Fruit fly (Drosophila melanogaster) whole organism, embryonic: ENCODE measurements around the gene Gss1.

Experiments
- BEAF-32 ChIP-seq: fragments of 200-800 bp; sonication (Bioruptor generic); optimal IDR thresholded peaks from 3 replicates; lab custom pipeline; 2017; ENCODE audit warnings: missing biosample characterization, missing genetic modification characterization, mild to moderate bottlenecking, moderate library complexity, missing genetic modification reagents
- CG10321 ChIP-seq: fragments of 200-800 bp; sonication (Bioruptor generic); IDR thresholded peaks from 2 replicates; pipeline ENCODE4 v1.3.6; 2022; ENCODE audit warnings: missing biosample characterization, missing genetic modification characterization
- CG10654 ChIP-seq: fragments of 200-800 bp; sonication (Bioruptor generic); optimal IDR thresholded peaks from 2 replicates; lab custom pipeline; 2016; ENCODE audit warnings: missing biosample characterization, missing genetic modification characterization
- CG12391 ChIP-seq: fragments of 200-800 bp; sonication (Bioruptor generic); optimal IDR thresholded peaks from 3 replicates; lab custom pipeline; 2018; ENCODE audit warnings: missing biosample characterization, mild to moderate bottlenecking, missing genetic modification characterization, moderate library complexity
- CG13624 ChIP-seq: fragments of 200-800 bp; sonication (Bioruptor generic); optimal IDR thresholded peaks from 2 replicates; lab custom pipeline; 2016; ENCODE audit warnings: missing biosample characterization, missing genetic modification characterization
- CG17912 ChIP-seq: fragments of 200-800 bp; sonication (Bioruptor generic); optimal IDR thresholded peaks from 2 replicates; lab custom pipeline; 2018; ENCODE audit warnings: missing biosample characterization, mild to moderate bottlenecking, missing genetic modification characterization
- CG18011 ChIP-seq: fragments of 200-800 bp; sonication (Bioruptor generic); optimal IDR thresholded peaks from 2 replicates; lab custom pipeline; 2017; ENCODE audit warnings: missing biosample characterization, missing genetic modification characterization, mild to moderate bottlenecking, moderate library complexity, missing genotype
- CG18619 ChIP-seq: fragments of 200-800 bp; sonication (Bioruptor generic); optimal IDR thresholded peaks from 3 replicates; lab custom pipeline; 2017; ENCODE audit warnings: missing biosample characterization, mild to moderate bottlenecking, missing genetic modification characterization
- CG2129 ChIP-seq: fragments of 200-800 bp; sonication (Bioruptor generic); IDR thresholded peaks from 2 replicates; pipeline ENCODE4 v1.3.6; 2022; ENCODE audit warnings: missing biosample characterization, missing genetic modification characterization; ENCODE audit not compliant: partially characterized antibody
- CG32767 ChIP-seq: fragments of 200-800 bp; sonication (Bioruptor generic); IDR thresholded peaks from 2 replicates; pipeline ENCODE4 v1.3.6; 2022; ENCODE audit warnings: missing biosample characterization, missing genetic modification characterization
- CG4328 ChIP-seq: fragments of 200-800 bp; sonication (Bioruptor generic); optimal IDR thresholded peaks from 3 replicates; lab custom pipeline; 2017; ENCODE audit warnings: missing biosample characterization, missing genetic modification reagents, missing genetic modification characterization
- CG4730 ChIP-seq: fragments of 200-800 bp; sonication (Bioruptor generic); IDR thresholded peaks from 2 replicates; pipeline ENCODE4 v1.3.6; 2022; ENCODE audit warnings: missing biosample characterization, missing genetic modification characterization
- CG7357 ChIP-seq: fragments of 200-800 bp; sonication (Bioruptor generic); IDR thresholded peaks from 3 replicates; pipeline ENCODE4 v1.3.6; 2022; ENCODE audit warnings: missing biosample characterization, missing genetic modification characterization
- CG7745 ChIP-seq: fragments of 200-800 bp; sonication (Bioruptor generic); optimal IDR thresholded peaks from 2 replicates; lab custom pipeline; 2018; ENCODE audit warnings: missing biosample characterization, mild to moderate bottlenecking, missing genetic modification characterization, moderate library complexity
- CG8359 ChIP-seq: fragments of 200-800 bp; sonication (Bioruptor generic); optimal IDR thresholded peaks from 2 replicates; lab custom pipeline; 2017; ENCODE audit warnings: missing biosample characterization, mild to moderate bottlenecking, missing genetic modification characterization, borderline replicate concordance
- CG8478 ChIP-seq: fragments of >200 bp; optimal IDR thresholded peaks from 2 replicates; lab custom pipeline; 2018
- CG8765 ChIP-seq: fragments of 200-800 bp; sonication (Bioruptor generic); IDR thresholded peaks from 2 replicates; pipeline ENCODE4 v1.3.6; 2022; ENCODE audit warnings: missing biosample characterization, missing genetic modification characterization
- CG8944 ChIP-seq: fragments of 200-800 bp; sonication (Bioruptor generic); optimal IDR thresholded peaks from 3 replicates; lab custom pipeline; 2016; ENCODE audit warnings: missing biosample characterization, missing genetic modification characterization
- CG9876 ChIP-seq: fragments of 200-800 bp; sonication (Bioruptor generic); optimal IDR thresholded peaks from 2 replicates; lab custom pipeline; 2016; ENCODE audit warnings: missing biosample characterization, missing genetic modification characterization
- D19B ChIP-seq: fragments of 200-800 bp; sonication (Bioruptor generic); optimal IDR thresholded peaks from 2 replicates; lab custom pipeline; 2017; ENCODE audit warnings: missing biosample characterization, mild to moderate bottlenecking, missing genetic modification characterization
- Dbx ChIP-seq: fragments of 200-800 bp; sonication (Bioruptor generic); IDR thresholded peaks from 3 replicates; pipeline ENCODE4 v1.3.6; 2022; ENCODE audit warnings: missing biosample characterization, missing genetic modification characterization
- Dek ChIP-seq: fragments of 200-800 bp; sonication (Bioruptor generic); optimal IDR thresholded peaks from 3 replicates; lab custom pipeline; 2019; ENCODE audit warnings: missing biosample characterization, mild to moderate bottlenecking, missing genetic modification characterization, moderate library complexity
- Doc3 ChIP-seq: fragments of 200-800 bp; sonication (Bioruptor generic); IDR thresholded peaks from 3 replicates; pipeline ENCODE4 v1.3.6; 2022; ENCODE audit warnings: missing biosample characterization, missing genetic modification characterization; ENCODE audit not compliant: partially characterized antibody
- Fer1 ChIP-seq: fragments of 200-800 bp; sonication (Bioruptor generic); optimal IDR thresholded peaks from 2 replicates; lab custom pipeline; 2017; ENCODE audit warnings: missing biosample characterization, mild to moderate bottlenecking, missing genetic modification characterization
- Gug ChIP-seq: fragments of 200-800 bp; sonication (Bioruptor generic); IDR thresholded peaks from 4 replicates; pipeline ENCODE4 v1.3.6; 2022; ENCODE audit warnings: missing biosample characterization, missing genetic modification characterization
- HLH54F ChIP-seq: fragments of 200-800 bp; sonication (Bioruptor generic); optimal IDR thresholded peaks from 3 replicates; lab custom pipeline; 2016; ENCODE audit warnings: missing biosample characterization, missing genetic modification characterization
- HLHmδ ChIP-seq: fragments of 200-800 bp; sonication (Bioruptor generic); optimal IDR thresholded peaks from 2 replicates; lab custom pipeline; 2018; ENCODE audit warnings: missing biosample characterization, mild to moderate bottlenecking, missing genetic modification characterization, moderate library complexity
- Hr3 ChIP-seq: fragments of 200-800 bp; sonication (Bioruptor generic); optimal IDR thresholded peaks from 3 replicates; lab custom pipeline; 2016; ENCODE audit warnings: missing biosample characterization, missing genetic modification characterization
- Hr39 ChIP-seq: fragments of >200 bp; optimal IDR thresholded peaks from 2 replicates; lab custom pipeline; 2017
- Hsf ChIP-seq: fragments of 200-800 bp; sonication (Bioruptor generic); optimal IDR thresholded peaks from 3 replicates; lab custom pipeline; 2016; ENCODE audit warnings: missing biosample characterization, missing genetic modification characterization
- MESR4 ChIP-seq: fragments of 200-800 bp; sonication (Bioruptor generic); optimal IDR thresholded peaks from 2 replicates; lab custom pipeline; 2018; ENCODE audit warnings: missing biosample characterization, mild to moderate bottlenecking, missing genetic modification characterization, moderate library complexity
- Ravus ChIP-seq: fragments of 200-800 bp; sonication (Bioruptor generic); IDR thresholded peaks from 2 replicates; pipeline ENCODE4 v1.3.6; 2022; ENCODE audit warnings: missing biosample characterization, missing genetic modification characterization
- Ssrp ChIP-seq: fragments of 200-800 bp; sonication (Bioruptor generic); optimal IDR thresholded peaks from 2 replicates; lab custom pipeline; 2018; ENCODE audit warnings: missing biosample characterization, mild to moderate bottlenecking, missing genetic modification characterization, moderate library complexity
- ab ChIP-seq: fragments of 200-800 bp; sonication (Bioruptor generic); optimal IDR thresholded peaks from 2 replicates; lab custom pipeline; 2016; ENCODE audit warnings: missing biosample characterization, missing genetic modification characterization
- abd-A ChIP-seq: fragments of 200-800 bp; sonication (Bioruptor generic); optimal IDR thresholded peaks from 3 replicates; lab custom pipeline; 2019; ENCODE audit warnings: missing biosample characterization, mild to moderate bottlenecking, missing genetic modification characterization, moderate library complexity
- ato ChIP-seq: fragments of 200-800 bp; sonication (Bioruptor generic); IDR thresholded peaks from 2 replicates; pipeline ENCODE4 v1.3.6; 2022; ENCODE audit warnings: missing biosample characterization, missing genetic modification characterization; ENCODE audit not compliant: partially characterized antibody
- emc ChIP-seq: fragments of 200-800 bp; sonication (Bioruptor generic); optimal IDR thresholded peaks from 2 replicates; lab custom pipeline; 2016; ENCODE audit warnings: missing biosample characterization, missing genetic modification characterization
- ewg ChIP-seq: fragments of 200-800 bp; sonication (Bioruptor generic); optimal IDR thresholded peaks from 3 replicates; lab custom pipeline; 2017; ENCODE audit warnings: mild to moderate bottlenecking, missing biosample characterization, missing genetic modification reagents, missing genetic modification characterization
- gcm2 ChIP-seq: fragments of 200-800 bp; sonication (Bioruptor generic); optimal IDR thresholded peaks from 2 replicates; lab custom pipeline; 2016; ENCODE audit warnings: missing biosample characterization, missing genetic modification characterization
- grau ChIP-seq: fragments of 200-800 bp; optimal IDR thresholded peaks from 3 replicates; lab custom pipeline; 2019; ENCODE audit warnings: missing biosample characterization, mild to moderate bottlenecking, missing genetic modification characterization, moderate library complexity
- klu ChIP-seq: fragments of 200-800 bp; sonication (Bioruptor generic); IDR thresholded peaks from 2 replicates; pipeline ENCODE4 v1.3.6; 2022; ENCODE audit warnings: missing biosample characterization, missing genetic modification characterization
- kni ChIP-seq: fragments of 200-800 bp; sonication (Bioruptor generic); optimal IDR thresholded peaks from 3 replicates; lab custom pipeline; 2017; ENCODE audit warnings: mild to moderate bottlenecking, missing biosample characterization, missing genetic modification reagents, missing genetic modification characterization
- mirr ChIP-seq: fragments of 200-800 bp; sonication (Bioruptor generic); optimal IDR thresholded peaks from 3 replicates; lab custom pipeline; 2018; ENCODE audit warnings: missing biosample characterization, mild to moderate bottlenecking, missing genetic modification characterization
- nau ChIP-seq: fragments of 200-800 bp; sonication (Bioruptor generic); optimal IDR thresholded peaks from 3 replicates; lab custom pipeline; 2017; ENCODE audit warnings: missing biosample characterization, mild to moderate bottlenecking, missing genetic modification characterization, missing genetic modification reagents
- oc ChIP-seq: fragments of 200-800 bp; sonication (Bioruptor generic); optimal IDR thresholded peaks from 2 replicates; lab custom pipeline; 2018; ENCODE audit warnings: missing biosample characterization, mild to moderate bottlenecking, missing genetic modification characterization, moderate library complexity
- odd ChIP-seq: fragments of 200-800 bp; sonication (Bioruptor generic); optimal IDR thresholded peaks from 2 replicates; lab custom pipeline; 2017; ENCODE audit warnings: missing biosample characterization, mild to moderate bottlenecking, missing genetic modification characterization
- peb ChIP-seq: fragments of 200-800 bp; sonication (Bioruptor generic); IDR thresholded peaks from 2 replicates; pipeline ENCODE4 v1.3.6; 2022; ENCODE audit warnings: missing biosample characterization, missing genetic modification characterization
- ranshi ChIP-seq: fragments of 200-800 bp; sonication (Bioruptor generic); IDR thresholded peaks from 2 replicates; pipeline ENCODE4 v1.3.6; 2022; ENCODE audit warnings: missing biosample characterization, missing genetic modification characterization
- sc ChIP-seq, 3 experiments: fragments of >200 bp in 2 of 3; fragments of 200-800 bp in 1 of 3; sonication (Bioruptor generic) in 1 of 3; optimal IDR thresholded peaks; 2 replicates in 2 of 3; 3 replicates in 1 of 3; lab custom pipeline; 2017; ENCODE audit warnings: mild to moderate bottlenecking in 1 of 3, missing biosample characterization in 1 of 3, missing genetic modification characterization in 1 of 3, missing genetic modification reagents in 1 of 3
- schlank ChIP-seq: fragments of 200-800 bp; sonication (Bioruptor generic); optimal IDR thresholded peaks from 2 replicates; lab custom pipeline; 2018; ENCODE audit warnings: missing biosample characterization, mild to moderate bottlenecking, missing genetic modification characterization
- sqz ChIP-seq: fragments of 200-800 bp; sonication (Bioruptor generic); optimal IDR thresholded peaks from 3 replicates; lab custom pipeline; 2018; ENCODE audit warnings: missing biosample characterization, mild to moderate bottlenecking, missing genetic modification characterization

Gss1 gene

dm6 chrX:17841923-17842322, 47.4 kb upstream of the Gss1 start, which contains the start of gene Taf9 (continued):
- TF ChIP-seq Ravus (GFP tag; lab: Robert Waterston, UW) (no peak), D19B (GFP tag; lab: Kevin White, UChicago) (no peak), Gug (GFP tag; lab: Robert Waterston, UW) (no peak), Doc3 (GFP tag; lab: Robert Waterston, UW) (peak; percentile 69), CG32767 (no peak), kni (no peak), Hsf (GFP tag; lab: Kevin White, UChicago) (no peak), CG13624 (GFP tag; lab: Kevin White, UChicago) (peak; percentile 15), Hr3 (GFP tag; lab: Kevin White, UChicago) (no peak), Ssrp (tag; lab: Kevin White, UChicago) (no peak), ato (peak; percentile 61; the same call in 1 of the 2 replicates), CG8944 (GFP tag; lab: Kevin White, UChicago) (no peak), MESR4 (GFP tag; lab: Kevin White, UChicago) (peak; percentile 43), CG7745 (tag; lab: Kevin White, UChicago) (no peak), klu (GFP tag; lab: Robert Waterston, UW) (no peak), abd-A (tag; lab: Kevin White, UChicago) (no peak), gcm2 (GFP tag; lab: Kevin White, UChicago) (no peak), ranshi (no peak), CG2129 (GFP tag; lab: Robert Waterston, UW) (peak; percentile 76), HLHmδ (GFP tag; lab: Kevin White, UChicago) (no peak), sqz (GFP tag; lab: Kevin White, UChicago) (no peak), emc (no peak), oc (tag; lab: Kevin White, UChicago) (no peak), schlank (no peak), CG18619 (no peak), grau (no peak), CG18011 (no peak), BEAF-32 (GFP tag; lab: Kevin White, UChicago) (peak; percentile 82), ab (GFP tag; lab: Kevin White, UChicago) (no peak), CG9876 (GFP tag; lab: Kevin White, UChicago) (no peak), CG4730 (GFP tag; lab: Robert Waterston, UW) (no peak), Fer1 (GFP tag; lab: Kevin White, UChicago) (no peak), CG8359 (GFP tag; lab: Kevin White, UChicago) (no peak), CG12391 (tag; lab: Kevin White, UChicago) (no peak), CG10654 (GFP tag; lab: Kevin White, UChicago) (no peak), Dbx (0 out of 3 replicates have a peak, but pooled peaks have one; percentile 15), peb (GFP tag; lab: Robert Waterston, UW) (no peak), CG17912 (no peak), sc (optimal IDR thresholded peaks at IDR 0.05; lab: Kevin White, UChicago) (no peak), sc (GFP tag; optimal IDR thresholded peaks at IDR 0.05; lab: Kevin White, UChicago) (no peak), CG10321 (GFP tag; lab: Robert Waterston, UW) (no peak), CG4328 (GFP tag; lab: Kevin White, UChicago) (no peak), ewg (no peak), odd (GFP tag; lab: Kevin White, UChicago) (no peak), CG8765 (GFP tag; lab: Robert Waterston, UW) (no peak), Dek (tag; lab: Kevin White, UChicago) (no peak), nau (GFP tag; lab: Kevin White, UChicago) (no peak), Hr39 (lab: Kevin White, UChicago) (no peak), CG8478 (lab: Kevin White, UChicago) (no peak), HLH54F (GFP tag; lab: Kevin White, UChicago) (no peak), CG7357 (no peak), mirr (no peak)
